Worm (Caenorhabditis elegans): Measurements from ENCODE around the gene fbxb-112.

DNA sequence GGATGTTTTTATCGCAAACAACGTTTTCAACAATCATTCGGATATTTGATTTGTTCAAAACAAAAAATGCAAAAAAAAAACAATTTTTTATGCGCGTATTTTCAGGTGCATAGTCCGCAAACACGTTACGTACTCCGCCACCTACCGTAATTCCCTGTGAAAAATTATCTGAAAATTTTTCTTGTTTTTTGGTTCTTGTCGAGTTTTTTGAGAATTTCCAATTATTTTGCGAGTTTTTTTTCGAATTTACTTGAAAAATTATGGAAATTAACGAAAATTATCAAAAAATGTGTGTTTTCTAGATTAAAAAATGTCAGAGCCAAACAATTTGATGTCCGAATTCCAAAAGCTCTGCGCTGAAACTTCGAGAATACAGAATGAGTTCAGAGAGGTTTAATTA lies 38.5 kb upstream of the fbxb-112 start, which contains the start of gene C16C8.12:
- no peak for TF ChIP-seq ref-1 (GFP tag; conservative IDR thresholded peaks at IDR 0.05)
- no peak for TF ChIP-seq tab-1 (GFP tag; IDR thresholded peaks at IDR 0.05)
- no peak for TF ChIP-seq ztf-29 (GFP tag; IDR thresholded peaks at IDR 0.05)
- TF ChIP-seq med-1 (GFP tag; optimal IDR thresholded peaks at IDR 0.05; ENCODE audit: insufficient read depth), result no peak
- TF ChIP-seq T22C8.4 (GFP tag; IDR thresholded peaks at IDR 0.05), result no peak
- no peak for TF ChIP-seq flt-1 (GFP tag; IDR thresholded peaks at IDR 0.05)
- no peak for TF ChIP-seq ztf-23 (GFP tag; IDR thresholded peaks at IDR 0.05)
- no peak for TF ChIP-seq klf-2 (GFP tag; conservative IDR thresholded peaks at IDR 0.05)
